Worm (Caenorhabditis elegans) whole organism, dauer: Measurements from ENCODE around the gene F46B6.13.

Experiments
- unc-62 ChIP-seq: sonication (generic microtip); optimal IDR thresholded peaks from 2 replicates; lab custom pipeline; 2017; ENCODE audit warnings: missing biosample characterization, missing genetic modification reagents, missing genetic modification characterization

The F46B6.13 gene

DNA sequence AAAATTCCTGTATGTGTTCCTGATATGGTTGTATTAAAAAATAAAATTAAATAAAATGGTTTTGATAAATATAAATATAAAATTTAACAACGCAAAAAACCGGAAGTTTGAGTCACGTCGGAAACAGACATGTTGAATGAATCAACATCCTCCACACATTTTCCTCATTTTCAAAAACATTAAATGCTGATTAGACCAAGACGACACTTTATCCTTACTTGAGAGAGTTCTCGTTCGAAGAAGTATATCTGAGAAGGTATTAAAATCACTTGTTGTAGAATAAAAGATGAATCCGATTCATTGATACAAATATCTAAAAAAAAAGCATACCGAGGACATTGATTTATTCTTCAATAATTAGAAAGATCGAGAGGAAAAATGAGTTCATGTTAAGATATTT is 764 bp downstream of the F46B6.13 start:
- no peak for TF ChIP-seq unc-62 (GFP tag; lab: Kevin White, UChicago)

DNA sequence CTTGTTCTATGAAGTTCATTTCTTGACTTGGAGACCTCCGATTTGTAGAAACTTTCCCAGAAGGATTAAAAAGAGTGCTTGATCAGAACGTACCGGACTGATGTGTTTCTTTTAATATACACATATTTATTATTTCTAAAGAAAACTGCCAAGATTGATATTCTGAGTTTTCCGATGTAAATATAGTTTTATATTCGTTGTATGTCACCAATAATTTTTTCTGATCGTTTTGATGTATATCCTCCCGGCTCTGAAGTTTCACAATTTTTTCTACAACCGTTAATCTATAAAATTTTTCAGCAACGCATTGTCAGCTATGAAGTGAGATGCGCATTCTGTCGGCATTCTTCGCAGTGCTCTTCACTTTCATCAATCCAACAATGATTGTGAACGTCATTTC is 2.4 kb downstream of the F46B6.13 start, which contains the start of gene F46B6.9:
Gene F46B6.9 (plus strand): TSS at position 301 of the 400 bp plus-strand sequence.
- TF ChIP-seq unc-62 (GFP tag; lab: Kevin White, UChicago) = no peak

DNA sequence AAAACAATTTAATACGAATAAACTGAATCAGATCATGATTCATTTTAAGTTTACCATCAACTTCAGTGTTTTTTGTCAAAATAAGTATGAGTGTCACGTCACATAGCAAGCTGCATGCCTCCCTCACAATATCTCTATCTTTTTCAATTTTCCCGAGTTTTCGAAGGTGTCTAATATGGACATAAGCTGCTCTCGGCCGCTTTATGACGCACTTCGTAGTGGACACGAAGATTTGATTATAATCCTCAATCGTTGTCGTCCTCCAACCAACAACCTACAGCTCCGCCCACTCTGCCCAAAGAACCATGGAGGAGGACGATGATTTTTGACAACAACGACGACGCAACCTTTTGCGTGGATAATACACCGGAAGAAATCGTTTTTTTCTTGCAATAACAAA is 3.0 kb downstream of the F46B6.13 start:
- TF ChIP-seq unc-62 (GFP tag; lab: Kevin White, UChicago) = no peak

DNA sequence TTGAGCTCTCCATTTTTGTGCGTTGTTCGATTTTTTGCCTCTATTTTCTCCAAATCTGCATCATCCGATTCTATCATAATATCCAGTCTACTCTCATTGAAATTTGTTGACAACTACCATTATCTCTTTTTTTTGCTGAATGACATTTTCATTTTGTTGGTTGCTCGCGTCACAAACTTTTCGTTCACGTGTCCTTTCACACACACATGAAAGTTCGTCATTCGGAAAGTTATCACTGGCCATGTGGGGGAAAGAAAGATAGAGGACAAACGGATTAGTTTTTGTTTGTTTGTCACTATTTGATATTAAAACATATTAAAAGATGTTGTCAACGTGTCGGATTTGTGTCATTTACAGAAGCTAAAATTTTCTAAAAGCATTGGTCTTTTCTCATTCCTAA is 4.0 kb downstream of the F46B6.13 start:
- TF ChIP-seq unc-62 (GFP tag; lab: Kevin White, UChicago) = no peak

DNA sequence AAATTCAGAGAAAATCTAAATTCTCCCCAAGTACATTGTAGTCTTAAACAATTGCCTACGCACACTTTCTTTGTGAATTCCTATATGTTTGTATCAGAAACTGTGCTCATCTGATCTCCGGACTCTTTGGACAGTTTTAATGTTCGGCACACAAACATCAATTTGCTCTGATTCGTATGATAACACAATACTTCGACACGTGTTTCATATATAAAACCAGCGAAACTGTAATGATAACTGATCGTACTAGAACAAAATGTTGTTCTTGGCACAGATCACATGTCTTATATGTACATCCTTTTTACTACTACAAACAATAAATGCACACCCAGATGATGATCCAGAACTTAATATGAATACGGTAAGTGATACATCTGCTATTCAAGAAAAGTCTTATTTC is 7.6 kb downstream of the F46B6.13 start, which contains the start of gene lipl-2:
Gene lipl-2 (plus strand): TSS at position 236 of the 400 bp plus-strand sequence.
- TF ChIP-seq unc-62 (GFP tag; lab: Kevin White, UChicago) = no peak

DNA sequence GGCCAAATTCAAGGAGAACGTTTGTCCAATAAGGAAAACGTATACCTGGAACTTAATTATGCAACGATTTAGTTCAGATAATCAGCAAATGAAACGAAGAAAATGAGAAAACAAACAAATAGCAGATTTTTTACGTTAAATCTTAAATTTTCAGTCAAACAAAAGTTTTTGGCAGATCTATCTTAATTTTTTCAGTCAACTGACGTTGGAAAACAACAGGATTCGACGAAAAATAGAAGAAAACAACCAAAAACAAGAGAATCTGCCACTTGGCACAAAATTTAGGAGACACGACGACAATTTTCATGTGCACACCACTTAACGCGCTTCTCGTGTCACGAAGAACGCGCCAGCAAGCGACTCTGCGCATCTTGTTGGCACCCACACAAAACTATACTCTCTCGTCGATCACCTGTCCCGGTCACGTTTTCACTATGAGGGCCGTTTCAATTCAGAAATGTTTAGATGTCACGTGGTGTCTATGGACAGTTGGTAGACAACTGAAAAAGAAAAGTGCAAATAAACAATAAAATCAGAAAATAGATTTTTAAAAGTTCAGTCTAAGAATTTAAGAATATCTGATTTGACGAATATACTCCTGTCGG is 9.2 kb downstream of the F46B6.13 start, which contains the start of gene ztf-7:
Gene ztf-7 (minus strand): TSS at position 51 of the 605 bp plus-strand sequence.
- no peak for TF ChIP-seq unc-62 (GFP tag; lab: Kevin White, UChicago)

DNA sequence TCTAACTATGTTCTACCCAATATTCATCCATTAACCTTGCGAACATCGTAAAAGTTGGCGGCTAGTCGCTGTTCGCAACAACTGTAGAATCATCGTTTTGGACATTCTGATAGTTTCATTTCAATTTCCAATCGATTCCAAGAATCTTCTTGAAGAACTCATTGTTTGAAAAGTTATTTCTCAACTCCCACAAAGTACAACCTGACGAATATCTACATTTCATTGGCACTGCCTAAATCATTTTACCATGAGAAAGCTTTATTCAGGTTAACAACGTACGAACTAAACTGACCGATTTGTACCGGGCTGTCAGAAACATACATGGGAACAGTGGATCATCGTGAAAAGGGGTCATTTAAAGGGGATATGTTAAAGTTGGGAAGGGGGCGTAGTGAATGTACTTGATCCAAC is 12.2 kb downstream of the F46B6.13 start, which contains the start of gene F46B6.6:
Gene F46B6.6 (minus strand): TSS at position 148 of the 411 bp plus-strand sequence.
- no peak for TF ChIP-seq unc-62 (GFP tag; lab: Kevin White, UChicago)

DNA sequence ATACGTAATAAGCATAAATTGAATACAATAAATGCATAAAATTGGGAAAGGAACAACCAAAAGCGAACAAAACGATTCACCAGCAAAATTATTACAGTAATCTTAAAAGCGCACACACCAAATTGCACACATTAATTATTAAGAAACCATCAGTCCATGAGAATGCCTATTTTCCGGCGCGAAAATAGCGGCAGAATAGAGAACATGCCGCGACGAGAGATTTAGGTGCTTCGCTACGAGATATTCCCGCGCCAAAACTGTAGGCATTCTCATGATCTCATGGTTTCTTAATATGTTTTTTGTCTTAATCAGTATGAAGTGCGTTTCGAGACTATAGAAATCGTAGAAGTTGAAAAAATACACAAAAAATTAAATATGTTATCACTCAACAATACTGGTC is 14.8 kb downstream of the F46B6.13 start:
- no peak for TF ChIP-seq unc-62 (GFP tag; lab: Kevin White, UChicago)

DNA sequence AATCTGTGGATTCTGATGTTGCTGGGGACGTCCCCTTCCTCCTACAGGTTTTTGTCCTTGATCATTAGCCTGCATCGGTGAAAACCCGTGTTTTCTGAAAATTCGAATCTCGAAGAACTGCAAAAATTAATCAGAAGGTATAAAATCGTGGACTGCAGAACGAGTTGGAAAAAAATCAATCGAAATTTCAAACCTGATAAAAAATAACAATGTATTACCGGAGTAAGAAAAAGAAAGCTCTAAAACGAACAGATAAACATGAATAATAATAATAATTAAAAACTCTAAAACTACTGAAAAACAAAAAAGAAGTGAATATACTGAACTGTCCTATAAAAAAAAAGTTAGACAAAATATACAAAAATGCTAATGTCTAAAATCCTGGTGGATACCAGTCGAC is 16.0 kb downstream of the F46B6.13 start, which contains the start of gene F46B6.5:
Gene F46B6.5 (minus strand): TSS at position 101 of the 400 bp plus-strand sequence.
- no peak for TF ChIP-seq unc-62 (GFP tag; lab: Kevin White, UChicago)

DNA sequence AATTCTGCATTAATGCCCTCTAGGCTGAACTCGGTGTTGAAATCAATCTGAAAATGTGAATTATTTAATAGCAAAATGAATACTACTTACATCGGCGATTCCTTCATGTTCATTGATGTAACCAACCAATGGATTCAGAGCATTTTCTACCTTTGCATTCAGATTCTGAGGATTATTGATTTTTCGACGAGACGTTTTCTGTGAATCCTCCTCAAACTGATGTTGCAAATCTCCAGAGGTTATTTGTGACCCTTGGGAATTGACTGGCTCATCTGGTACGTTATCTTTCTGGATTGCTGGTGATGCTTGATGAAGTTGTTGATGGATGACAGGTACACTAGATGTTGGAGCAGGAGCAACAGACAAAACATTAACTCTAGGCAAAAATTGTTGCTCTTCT is 16.9 kb downstream of the F46B6.13 start:
- TF ChIP-seq unc-62 (GFP tag; lab: Kevin White, UChicago) = no peak

DNA sequence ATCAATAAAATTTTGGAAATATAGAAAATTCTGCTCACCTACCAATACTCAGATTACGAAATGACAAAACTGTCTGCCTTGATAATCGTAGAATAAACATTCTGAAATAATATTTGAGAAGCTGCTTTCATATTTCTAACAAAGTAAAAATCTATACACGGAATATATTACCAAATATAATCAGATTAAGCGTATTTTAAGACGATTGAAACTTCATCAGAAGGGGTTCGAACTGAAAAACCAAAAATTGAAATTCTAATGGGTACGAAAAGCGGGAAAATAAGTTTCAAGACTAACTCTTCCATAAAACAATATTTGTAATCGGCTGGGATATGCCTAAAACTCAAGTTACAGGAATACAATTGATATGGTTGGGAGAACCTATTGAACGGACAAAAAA is 19.6 kb downstream of the F46B6.13 start, which contains the start of gene F46B6.4:
Gene F46B6.4 (minus strand): TSS at position 101 of the 400 bp plus-strand sequence.
- no peak for TF ChIP-seq unc-62 (GFP tag; lab: Kevin White, UChicago)

DNA sequence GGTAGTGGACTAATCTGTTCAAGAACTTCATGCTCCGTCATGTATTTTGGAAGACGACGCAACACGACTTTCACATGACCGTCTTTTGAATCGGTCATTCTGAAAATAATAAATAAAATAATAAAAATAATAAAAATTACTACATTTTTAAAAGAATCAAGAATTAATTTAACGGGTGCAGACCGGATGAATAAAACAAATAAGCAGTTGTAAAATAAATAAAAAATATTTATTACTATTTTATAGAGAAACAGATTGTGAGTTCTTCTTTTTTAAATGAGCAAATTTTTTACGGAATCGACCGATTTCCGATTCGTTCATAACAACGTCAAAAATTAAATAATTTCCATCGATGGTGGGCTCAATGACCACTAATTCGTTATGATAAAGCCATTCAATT is 21.3 kb downstream of the F46B6.13 start, which contains the start of gene smg-4:
Gene smg-4 (minus strand): TSS at position 101 of the 400 bp plus-strand sequence.
- no peak for TF ChIP-seq unc-62 (GFP tag; lab: Kevin White, UChicago)

DNA sequence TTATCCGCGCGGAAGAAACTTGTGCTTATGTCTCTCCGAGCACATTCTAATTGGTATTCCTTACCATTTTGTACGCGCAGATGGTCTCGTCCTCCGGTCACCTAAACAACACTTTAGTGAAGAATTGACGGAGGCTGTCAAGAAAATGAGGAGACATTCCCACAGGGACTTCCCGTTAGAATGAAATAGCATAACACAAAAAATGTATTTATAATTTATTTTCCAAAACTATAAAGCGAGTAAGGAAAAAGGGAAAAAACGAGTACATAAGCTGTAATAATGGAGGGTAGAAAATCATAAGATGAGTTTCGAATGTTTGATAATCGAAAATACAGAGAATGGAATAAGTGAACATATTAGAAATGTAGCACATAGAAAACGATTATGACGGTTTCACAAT is 23.2 kb downstream of the F46B6.13 start, which contains the start of gene F46B6.12:
Gene F46B6.12 (minus strand): TSS at position 101 of the 400 bp plus-strand sequence.
- TF ChIP-seq unc-62 (GFP tag; lab: Kevin White, UChicago) = no peak

DNA sequence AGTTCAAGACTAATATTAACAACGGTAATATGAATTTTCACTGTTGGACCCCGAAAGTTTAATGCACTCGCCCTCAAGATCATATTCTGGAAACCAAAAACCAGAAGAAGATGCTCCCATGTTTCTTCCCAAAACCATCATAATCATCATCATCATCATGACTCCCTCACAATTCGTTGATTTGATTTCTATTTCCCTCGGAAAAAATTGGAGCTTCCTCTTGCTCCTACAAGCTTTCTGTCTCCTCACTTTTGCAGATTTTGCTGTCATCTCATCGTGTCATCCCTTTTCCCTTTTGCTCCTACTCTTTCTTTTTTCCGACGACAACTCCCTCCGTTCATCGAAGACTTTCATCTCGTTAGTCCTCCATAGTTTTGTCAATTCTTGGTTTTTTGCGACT is 27.0 kb downstream of the F46B6.13 start, which contains the start of gene F46B6.2:
Gene F46B6.2 (plus strand): TSS at position 316 of the 400 bp plus-strand sequence.
- TF ChIP-seq unc-62 (GFP tag; lab: Kevin White, UChicago) = no peak

DNA sequence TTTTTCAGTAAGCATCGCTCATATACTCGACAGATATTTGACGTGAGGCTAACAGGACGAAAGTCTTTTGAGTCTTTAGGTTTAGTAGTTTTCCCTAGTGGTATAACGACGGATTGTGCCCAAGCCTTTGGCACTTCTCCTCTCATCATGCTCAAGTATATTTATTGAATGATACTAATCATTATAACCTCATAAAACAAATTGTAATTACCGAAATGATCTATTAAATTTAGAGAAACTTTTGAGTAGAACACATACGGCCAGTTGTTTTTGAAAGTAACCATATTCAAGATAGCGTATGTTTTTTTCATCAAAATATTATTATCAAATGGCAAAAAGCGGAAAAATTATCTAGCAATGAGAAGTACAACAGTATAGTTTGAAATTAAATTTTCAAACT is 27.7 kb downstream of the F46B6.13 start:
- TF ChIP-seq unc-62 (GFP tag; lab: Kevin White, UChicago) = no peak

DNA sequence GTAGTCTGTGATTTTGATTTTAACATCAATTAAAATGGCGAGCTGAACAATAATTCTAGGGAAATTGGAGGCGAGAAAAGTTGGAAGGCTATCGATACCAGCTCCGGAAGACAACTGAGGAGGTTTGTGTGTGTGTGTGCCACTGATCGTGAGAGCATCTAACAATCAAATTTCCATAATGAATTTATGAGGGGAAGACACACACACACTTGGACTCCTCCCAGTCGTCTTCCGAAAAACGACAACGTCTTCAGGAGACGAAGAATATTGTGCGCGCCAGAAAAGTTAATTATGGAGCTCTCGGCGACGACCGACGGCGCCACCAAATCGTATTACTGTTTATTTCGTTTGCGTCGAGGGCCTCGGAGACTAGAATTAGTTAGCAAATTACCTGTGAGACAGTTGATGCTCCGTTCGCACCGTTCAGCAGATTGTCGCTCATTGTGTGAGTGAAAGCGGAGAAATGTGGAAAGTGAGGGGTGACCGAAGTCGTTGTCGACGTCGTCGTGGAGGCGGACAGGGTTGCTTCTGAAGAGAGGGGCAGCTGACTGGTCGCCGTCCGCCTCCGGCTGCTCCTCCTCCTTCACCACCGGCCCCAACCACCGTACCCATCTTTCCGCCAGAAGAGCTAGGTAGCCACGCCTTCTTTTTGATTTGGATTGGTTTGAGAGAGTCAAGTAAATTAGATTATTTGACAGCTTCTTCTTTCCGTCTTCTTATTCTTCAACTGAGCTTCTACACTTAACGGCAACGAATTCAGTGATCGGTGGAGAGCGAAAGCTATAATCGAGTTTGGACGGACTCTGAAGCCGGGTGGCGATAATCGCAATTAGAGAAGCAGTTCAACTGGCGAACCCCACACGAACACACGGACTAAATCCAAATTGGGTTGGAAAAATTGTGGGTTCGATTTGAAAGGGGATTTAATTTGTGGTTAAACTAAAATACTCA is 29.9 kb downstream of the F46B6.13 start, which contains the start of gene unc-42:
Gene unc-42 (minus strand): TSS at position 564 of the 951 bp plus-strand sequence.
- no peak for TF ChIP-seq unc-62 (GFP tag; lab: Kevin White, UChicago)
